Worm (Caenorhabditis elegans): ENCODE measurements around the gene T03F6.3.

DNA sequence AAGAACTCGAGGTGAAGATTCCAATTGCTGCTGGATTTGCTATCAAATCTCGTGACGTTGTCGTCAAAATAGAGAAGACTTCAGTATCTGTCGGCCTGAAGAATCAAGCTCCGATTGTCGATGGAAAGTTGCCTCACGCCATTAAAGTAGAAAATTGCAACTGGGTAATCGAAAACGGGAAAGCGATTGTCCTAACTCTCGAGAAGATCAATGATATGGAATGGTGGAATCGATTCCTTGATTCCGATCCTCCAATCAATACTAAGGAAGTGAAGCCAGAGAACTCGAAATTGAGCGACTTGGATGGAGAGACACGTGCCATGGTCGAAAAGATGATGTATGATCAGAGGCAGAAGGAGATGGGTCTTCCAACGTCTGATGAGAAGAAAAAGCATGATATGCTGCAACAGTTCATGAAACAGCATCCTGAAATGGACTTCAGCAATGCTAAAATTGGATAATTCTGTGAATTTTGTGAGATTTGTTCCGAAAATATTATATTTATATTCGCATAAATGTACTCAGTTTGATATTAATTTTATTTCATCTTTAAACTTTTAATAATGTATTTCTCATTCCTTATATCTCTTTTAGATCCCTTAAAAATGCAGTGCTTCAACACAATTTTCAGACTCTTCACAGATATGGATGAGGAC is 47.0 kb upstream of the T03F6.3 start, which contains the start of gene dro-1:
- no peak for TF ChIP-seq flt-1 (GFP tag; IDR thresholded peaks at IDR 0.05)
- TF ChIP-seq cog-1 (tag; optimal IDR thresholded peaks at IDR 0.05): no peak
